ENCODE assay signal across 1 fruit fly cellular context in genomic region chr2L:19137494-19138360, dm6.
A peak's percentile ranks its signal among the peaks of the same experiment; 100 is the strongest.
TF ChIP-seq lines count a peak whose summit lies in the region.

No protein-coding gene starts in this region.

TF ChIP-seq in whole organism, embryonic, 481 proteins besides CTCF, POLR2A, EP300 and RAD21 (continued from another document):
- TF ChIP-seq zen2 (GFP tag; IDR thresholded peaks at IDR 0.05; lab: Robert Waterston, UW; ENCODE audit: partially characterized antibody) = 0 out of 3 replicates have a peak, but pooled peaks have one; percentile 17
- no peak for TF ChIP-seq mld (GFP tag; IDR thresholded peaks at IDR 0.05; lab: Robert Waterston, UW; ENCODE audit: partially characterized antibody)
- no peak for TF ChIP-seq Dp (GFP tag; optimal IDR thresholded peaks at IDR 0.05; lab: Kevin White, UChicago)
- TF ChIP-seq pum (GFP tag; optimal IDR thresholded peaks at IDR 0.05; lab: Kevin White, UChicago) = no peak
- no peak for TF ChIP-seq trh (GFP tag; optimal IDR thresholded peaks at IDR 0.05; lab: Kevin White, UChicago)
- peak; percentile 91 for TF ChIP-seq pfk (GFP tag; optimal IDR thresholded peaks at IDR 0.05; lab: Kevin White, UChicago)
- 0 out of 2 replicates have a peak, but pooled peaks have one; percentile 32 for TF ChIP-seq crol (GFP tag; IDR thresholded peaks at IDR 0.05; lab: Robert Waterston, UW)
- no peak for TF ChIP-seq Six4 (GFP tag; optimal IDR thresholded peaks at IDR 0.05; lab: Kevin White, UChicago)
- TF ChIP-seq nmo (GFP tag; optimal IDR thresholded peaks at IDR 0.05; lab: Kevin White, UChicago) = no peak
- TF ChIP-seq lilli (GFP tag; optimal IDR thresholded peaks at IDR 0.05; lab: Kevin White, UChicago) = no peak
- TF ChIP-seq CG2875 (GFP tag; optimal IDR thresholded peaks at IDR 0.05; lab: Kevin White, UChicago) = no peak
- TF ChIP-seq inv (GFP tag; IDR thresholded peaks at IDR 0.05; lab: Robert Waterston, UW; ENCODE audit: partially characterized antibody) = no peak
- no peak for TF ChIP-seq Camta (GFP tag; optimal IDR thresholded peaks at IDR 0.05; lab: Kevin White, UChicago)
- peak; percentile 40 for TF ChIP-seq cg (GFP tag; optimal IDR thresholded peaks at IDR 0.05; lab: Kevin White, UChicago)
- TF ChIP-seq CG1832 (GFP tag; optimal IDR thresholded peaks at IDR 0.05; lab: Kevin White, UChicago) = no peak
- TF ChIP-seq CG11695 (GFP tag; IDR thresholded peaks at IDR 0.05; lab: Robert Waterston, UW) = 0 out of 3 replicates have a peak, but pooled peaks have one; percentile 11
- TF ChIP-seq CG6813 (GFP tag; optimal IDR thresholded peaks at IDR 0.05; lab: Kevin White, UChicago) = no peak
- TF ChIP-seq dysf (GFP tag; IDR thresholded peaks at IDR 0.05; lab: Robert Waterston, UW) = no peak
- no peak for TF ChIP-seq CG7786 (GFP tag; optimal IDR thresholded peaks at IDR 0.05; lab: Kevin White, UChicago)
- no peak for TF ChIP-seq Eip74EF (GFP tag; optimal IDR thresholded peaks at IDR 0.05; lab: Kevin White, UChicago)
- no peak for TF ChIP-seq ttk (GFP tag; IDR thresholded peaks at IDR 0.05; lab: Robert Waterston, UW)
- TF ChIP-seq CG10654 (GFP tag; optimal IDR thresholded peaks at IDR 0.05; lab: Kevin White, UChicago) = no peak
- no peak for TF ChIP-seq hbn (GFP tag; IDR thresholded peaks at IDR 0.05; lab: Robert Waterston, UW; ENCODE audit: partially characterized antibody)
- no peak for TF ChIP-seq az2 (GFP tag; optimal IDR thresholded peaks at IDR 0.05; lab: Kevin White, UChicago)
- no peak for TF ChIP-seq Hand (GFP tag; optimal IDR thresholded peaks at IDR 0.05; lab: Kevin White, UChicago)
- TF ChIP-seq CG7928 (GFP tag; optimal IDR thresholded peaks at IDR 0.05; lab: Kevin White, UChicago) = no peak
- TF ChIP-seq mirr (GFP tag; optimal IDR thresholded peaks at IDR 0.05; lab: Kevin White, UChicago) = no peak
- no peak for TF ChIP-seq row (GFP tag; IDR thresholded peaks at IDR 0.05; lab: Robert Waterston, UW)
- TF ChIP-seq MESR4 (GFP tag; optimal IDR thresholded peaks at IDR 0.05; lab: Kevin White, UChicago) = no peak
- TF ChIP-seq MTF-1 (GFP tag; optimal IDR thresholded peaks at IDR 0.05; lab: Kevin White, UChicago; ENCODE audit: borderline replicate concordance) = no peak
- TF ChIP-seq salm (tag; optimal IDR thresholded peaks at IDR 0.05; lab: Kevin White, UChicago) = no peak
- no peak for TF ChIP-seq dmrt99B (tag; optimal IDR thresholded peaks at IDR 0.05; lab: Kevin White, UChicago)
- no peak for TF ChIP-seq bigmax (GFP tag; optimal IDR thresholded peaks at IDR 0.05; lab: Kevin White, UChicago)
- TF ChIP-seq vvl (GFP tag; IDR thresholded peaks at IDR 0.05; lab: Robert Waterston, UW) = peak; percentile 26; the same call in 1 of the 2 replicates
- TF ChIP-seq sc (optimal IDR thresholded peaks at IDR 0.05; lab: Kevin White, UChicago) = no peak
- no peak for TF ChIP-seq sc (GFP tag; optimal IDR thresholded peaks at IDR 0.05; lab: Kevin White, UChicago)
- TF ChIP-seq CG30431 (GFP tag; optimal IDR thresholded peaks at IDR 0.05; lab: Kevin White, UChicago) = no peak
- no peak for TF ChIP-seq CG13424 (tag; optimal IDR thresholded peaks at IDR 0.05; lab: Kevin White, UChicago)
- TF ChIP-seq CG12299 (tag; optimal IDR thresholded peaks at IDR 0.05; lab: Kevin White, UChicago) = no peak
- TF ChIP-seq nom (GFP tag; optimal IDR thresholded peaks at IDR 0.05; lab: Kevin White, UChicago) = peak; percentile 20
- TF ChIP-seq CG14965 (GFP tag; optimal IDR thresholded peaks at IDR 0.05; lab: Kevin White, UChicago; ENCODE audit: borderline replicate concordance) = no peak
- TF ChIP-seq CG7963 (GFP tag; IDR thresholded peaks at IDR 0.05; lab: Robert Waterston, UW; ENCODE audit: partially characterized antibody) = no peak
- TF ChIP-seq insv (GFP tag; optimal IDR thresholded peaks at IDR 0.05; lab: Kevin White, UChicago) = no peak
- no peak for TF ChIP-seq CG6765 (GFP tag; optimal IDR thresholded peaks at IDR 0.05; lab: Kevin White, UChicago)
- no peak for TF ChIP-seq Usf (GFP tag; optimal IDR thresholded peaks at IDR 0.05; lab: Kevin White, UChicago)
- TF ChIP-seq CG13296 (GFP tag; optimal IDR thresholded peaks at IDR 0.05; lab: Kevin White, UChicago) = no peak
- no peak for TF ChIP-seq cad (GFP tag; optimal IDR thresholded peaks at IDR 0.05; lab: Kevin White, UChicago)
- TF ChIP-seq nerfin-1 (tag; optimal IDR thresholded peaks at IDR 0.05; lab: Kevin White, UChicago) = peak; percentile 16
- TF ChIP-seq disco-r (GFP tag; optimal IDR thresholded peaks at IDR 0.05; lab: Kevin White, UChicago) = no peak
- no peak for TF ChIP-seq gce (GFP tag; IDR thresholded peaks at IDR 0.05; lab: Robert Waterston, UW)
- TF ChIP-seq Taf1 (GFP tag; IDR thresholded peaks at IDR 0.05; lab: Robert Waterston, UW) = no peak
- no peak for TF ChIP-seq CG7372 (GFP tag; IDR thresholded peaks at IDR 0.05; lab: Robert Waterston, UW)
- no peak for TF ChIP-seq fd102C (GFP tag; optimal IDR thresholded peaks at IDR 0.05; lab: Kevin White, UChicago)
- no peak for TF ChIP-seq CG10462 (GFP tag; optimal IDR thresholded peaks at IDR 0.05; lab: Kevin White, UChicago)
- TF ChIP-seq CG2199 (GFP tag; IDR thresholded peaks at IDR 0.05; lab: Robert Waterston, UW) = 0 out of 3 replicates have a peak, but pooled peaks have one; percentile 28
- TF ChIP-seq CG10321 (GFP tag; IDR thresholded peaks at IDR 0.05; lab: Robert Waterston, UW) = no peak
- no peak for TF ChIP-seq CG4820 (GFP tag; optimal IDR thresholded peaks at IDR 0.05; lab: Kevin White, UChicago)
- TF ChIP-seq CG2712 (tag; optimal IDR thresholded peaks at IDR 0.05; lab: Kevin White, UChicago) = no peak
- TF ChIP-seq CG13123 (GFP tag; optimal IDR thresholded peaks at IDR 0.05; lab: Kevin White, UChicago) = no peak
- no peak for TF ChIP-seq CG12659 (GFP tag; optimal IDR thresholded peaks at IDR 0.05; lab: Kevin White, UChicago)
- no peak for TF ChIP-seq CG5953 (GFP tag; IDR thresholded peaks at IDR 0.05; lab: Robert Waterston, UW)
- no peak for TF ChIP-seq caup (GFP tag; optimal IDR thresholded peaks at IDR 0.05; lab: Kevin White, UChicago; ENCODE audit: severe bottlenecking)
- TF ChIP-seq sqz (GFP tag; optimal IDR thresholded peaks at IDR 0.05; lab: Kevin White, UChicago) = peak; percentile 61
- no peak for TF ChIP-seq esg (GFP tag; conservative IDR thresholded peaks at IDR 0.05; lab: Robert Waterston, UW)
- no peak for TF ChIP-seq dimm (GFP tag; IDR thresholded peaks at IDR 0.05; lab: Robert Waterston, UW)
- TF ChIP-seq Dip2 (GFP tag; IDR thresholded peaks at IDR 0.05; lab: Robert Waterston, UW) = no peak
- TF ChIP-seq Hr39 (optimal IDR thresholded peaks at IDR 0.05; lab: Kevin White, UChicago) = no peak
- no peak for TF ChIP-seq peb (GFP tag; IDR thresholded peaks at IDR 0.05; lab: Robert Waterston, UW)
- TF ChIP-seq CG13894 (tag; optimal IDR thresholded peaks at IDR 0.05; lab: Kevin White, UChicago) = no peak
- TF ChIP-seq da (GFP tag; optimal IDR thresholded peaks at IDR 0.05; lab: Kevin White, UChicago) = no peak
- no peak for TF ChIP-seq CG2889 (GFP tag; IDR thresholded peaks at IDR 0.05; lab: Robert Waterston, UW)
- TF ChIP-seq otp (GFP tag; IDR thresholded peaks at IDR 0.05; lab: Robert Waterston, UW) = no peak
